Worm (Caenorhabditis elegans) whole organism, L4 larva: Measurements from ENCODE around the gene sqst-4.

ENCODE experiments used
- F49E8.2 ChIP-seq: sonication (generic microtip); optimal IDR thresholded peaks from 2 replicates; lab custom pipeline; 2016; ENCODE audit warnings: missing compliant biosample characterization, mild to moderate bottlenecking, missing genetic modification characterization, borderline replicate concordance
- Y105C5A.15 ChIP-seq: fragments of 200-800 bp; sonication (Bioruptor generic); IDR thresholded peaks from 2 replicates; pipeline ENCODE4 v1.3.6; 2022; ENCODE audit warnings: missing genetic modification characterization, missing compliant biosample characterization
- ces-1 ChIP-seq: fragments of 150-350 bp; sonication (generic microtip); optimal IDR thresholded peaks from 4 replicates; lab custom pipeline; 2014; ENCODE audit warnings: missing biosample characterization, missing genetic modification reagents, missing genetic modification characterization
- daf-16 ChIP-seq, 3 experiments: sonication (generic microtip); optimal IDR thresholded peaks; 2 replicates each; lab custom pipeline; 2016 to 2017; ENCODE audit warnings: missing genetic modification characterization in 3 of 3, missing genetic modification reagents in 3 of 3, mild to moderate bottlenecking in 2 of 3, missing compliant biosample characterization in 2 of 3, missing biosample characterization in 1 of 3, moderate library complexity in 1 of 3
- fkh-10 ChIP-seq: fragments of 150-350 bp; optimal IDR thresholded peaks from 2 replicates; lab custom pipeline; 2014; ENCODE audit warnings: missing biosample characterization, missing genetic modification reagents, missing genetic modification characterization
- fos-1 ChIP-seq: fragments of 150-350 bp; optimal IDR thresholded peaks from 2 replicates; lab custom pipeline; 2014; ENCODE audit warnings: missing biosample characterization, missing genetic modification characterization
- mep-1 ChIP-seq: fragments of 150-350 bp; sonication (generic microtip); optimal IDR thresholded peaks from 3 replicates; lab custom pipeline; 2014; ENCODE audit warnings: missing biosample characterization, missing genetic modification characterization
- mes-2 ChIP-seq: sonication (generic microtip); optimal IDR thresholded peaks from 2 replicates; lab custom pipeline; 2016; ENCODE audit warnings: missing genotype, mild to moderate bottlenecking, missing genetic modification characterization, missing compliant biosample characterization; ENCODE audit not compliant: poor library complexity, severe bottlenecking
- nhr-111 ChIP-seq: fragments of 200-800 bp; sonication (Bioruptor generic); optimal IDR thresholded peaks from 2 replicates; lab custom pipeline; 2018; ENCODE audit warnings: mild to moderate bottlenecking, missing genetic modification characterization, missing compliant biosample characterization
- nhr-76 ChIP-seq: fragments of 150-350 bp; optimal IDR thresholded peaks from 2 replicates; lab custom pipeline; 2014; ENCODE audit warnings: missing biosample characterization, missing genetic modification characterization
- saeg-2 ChIP-seq: fragments of 200-800 bp; sonication (Bioruptor generic); IDR thresholded peaks from 2 replicates; pipeline ENCODE4 v1.3.6; 2022; ENCODE audit warnings: missing genetic modification reagents, missing genetic modification characterization, missing compliant biosample characterization
- spr-3 ChIP-seq: fragments of 200-800 bp; sonication (Bioruptor generic); optimal IDR thresholded peaks from 2 replicates; lab custom pipeline; 2018; ENCODE audit warnings: mild to moderate bottlenecking, missing genetic modification characterization, missing compliant biosample characterization
- unc-62 ChIP-seq, 3 experiments: fragments of 150-350 bp in 1 of 3; sonication (generic microtip); optimal IDR thresholded peaks in 2 of 3; peaks in 1 of 3; 1 replicate in 1 of 3; 2 replicates in 2 of 3; lab custom pipeline; 2014 to 2017; ENCODE audit warnings: missing biosample characterization in 3 of 3, missing genetic modification characterization in 3 of 3, missing genetic modification reagents in 3 of 3, missing genotype in 1 of 3
- ztf-11 ChIP-seq: fragments of 150-350 bp; optimal IDR thresholded peaks from 2 replicates; lab custom pipeline; 2014; ENCODE audit warnings: missing biosample characterization, missing genetic modification characterization

DNA sequence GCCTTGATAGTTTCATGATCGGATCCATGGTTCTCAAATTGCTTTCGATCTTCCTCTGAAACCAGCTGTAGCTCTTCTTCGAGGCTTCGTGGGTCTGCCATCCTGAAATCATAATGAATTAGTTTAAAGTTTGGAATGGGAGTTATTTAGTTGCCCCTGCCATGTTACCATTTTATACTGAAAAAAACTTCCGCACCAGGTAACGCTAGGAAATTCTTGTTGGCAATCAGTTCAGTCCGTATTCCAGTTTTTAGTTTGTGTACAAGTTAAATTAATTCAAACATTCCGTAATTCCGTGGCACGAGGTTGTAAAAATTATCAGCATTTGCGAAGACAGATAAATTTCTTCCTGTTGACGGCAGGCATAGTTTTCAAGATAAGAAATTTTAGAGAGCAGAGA, 798 bp upstream of the sqst-4 start, which contains the start of gene Y32B12A.5:
- TF ChIP-seq nhr-76 (tag; lab: Kevin White, UChicago) (no peak), mes-2 (tag; lab: Kevin White, UChicago) (no peak), spr-3 (GFP tag; lab: Kevin White, UChicago) (no peak), Y105C5A.15 (no peak), ces-1 (GFP tag; lab: Kevin White, UChicago) (no peak), saeg-2 (GFP tag; lab: Robert Waterston, UW) (no peak), ztf-11 (no peak), unc-62 (GFP tag; optimal IDR thresholded peaks at IDR 0.05 in 1 of 2; lab: Kevin White, UChicago) (no peak), unc-62 (tag; optimal IDR thresholded peaks at IDR 0.05; lab: Kevin White, UChicago) (no peak), nhr-111 (GFP tag; lab: Kevin White, UChicago) (no peak), F49E8.2 (tag; lab: Kevin White, UChicago) (no peak), fos-1 (no peak), fkh-10 (GFP tag; lab: Kevin White, UChicago) (no peak), daf-16 (GFP tag; optimal IDR thresholded peaks at IDR 0.05; lab: Kevin White, UChicago) (no peak), daf-16 (tag; optimal IDR thresholded peaks at IDR 0.05; lab: Kevin White, UChicago) (no peak), mep-1 (no peak)
